Fruit fly (Drosophila melanogaster) whole organism, adult: ENCODE measurements around the gene deltaCOP.
A peak's percentile ranks its signal among the peaks of the same experiment; 100 is the strongest.

Source experiments
- CG11617 ChIP-seq: fragments of 200-800 bp; sonication (Bioruptor generic); optimal IDR thresholded peaks from 2 replicates; lab custom pipeline; 2017; ENCODE audit warnings: mild to moderate bottlenecking, missing biosample characterization, missing genetic modification reagents, missing genetic modification characterization
- CG12768 ChIP-seq: fragments of 200-800 bp; sonication (Bioruptor generic); optimal IDR thresholded peaks from 2 replicates; lab custom pipeline; 2017; ENCODE audit warnings: missing biosample characterization, missing genetic modification characterization, mild to moderate bottlenecking, moderate library complexity, missing genetic modification reagents
- CG14711 ChIP-seq: fragments of 200-800 bp; sonication (Bioruptor generic); optimal IDR thresholded peaks from 2 replicates; lab custom pipeline; 2018; ENCODE audit warnings: missing biosample characterization, mild to moderate bottlenecking, missing genetic modification characterization, moderate library complexity
- CG1620 ChIP-seq: fragments of 200-800 bp; sonication (Bioruptor generic); optimal IDR thresholded peaks from 2 replicates; lab custom pipeline; 2016; ENCODE audit warnings: missing biosample characterization, missing genetic modification characterization
- CG33017 ChIP-seq: fragments of 200-800 bp; sonication (Bioruptor generic); optimal IDR thresholded peaks from 2 replicates; lab custom pipeline; 2018; ENCODE audit warnings: missing biosample characterization, mild to moderate bottlenecking, missing genetic modification characterization, moderate library complexity
- CG5204 ChIP-seq: fragments of 200-800 bp; sonication (Bioruptor generic); optimal IDR thresholded peaks from 2 replicates; lab custom pipeline; 2016; ENCODE audit warnings: missing biosample characterization, missing genetic modification characterization
- CG7045 ChIP-seq: fragments of 200-800 bp; sonication (Bioruptor generic); optimal IDR thresholded peaks from 2 replicates; lab custom pipeline; 2017; ENCODE audit warnings: missing biosample characterization, mild to moderate bottlenecking, missing genetic modification characterization
- CG7101 ChIP-seq: fragments of 200-800 bp; sonication (Bioruptor generic); optimal IDR thresholded peaks from 2 replicates; lab custom pipeline; 2018; ENCODE audit warnings: missing biosample characterization, mild to moderate bottlenecking, missing genetic modification characterization, moderate library complexity
- Clk ChIP-seq: fragments of 200-800 bp; sonication (Bioruptor generic); optimal IDR thresholded peaks from 2 replicates; lab custom pipeline; 2017; ENCODE audit warnings: missing biosample characterization, missing genetic modification characterization
- Crg-1 ChIP-seq: fragments of 200-800 bp; sonication (Bioruptor generic); optimal IDR thresholded peaks from 2 replicates; lab custom pipeline; 2016; ENCODE audit warnings: missing biosample characterization, missing genetic modification characterization
- Hr96 ChIP-seq: fragments of 200-800 bp; sonication (Bioruptor generic); optimal IDR thresholded peaks from 2 replicates; lab custom pipeline; 2016; ENCODE audit warnings: missing biosample characterization, missing genetic modification characterization
- Mnt ChIP-seq: fragments of 200-800 bp; sonication (Bioruptor generic); optimal IDR thresholded peaks from 2 replicates; lab custom pipeline; 2016; ENCODE audit warnings: missing biosample characterization, mild to moderate bottlenecking, missing genetic modification characterization
- bab1 ChIP-seq: fragments of 200-800 bp; sonication (Bioruptor generic); optimal IDR thresholded peaks from 3 replicates; lab custom pipeline; 2019; ENCODE audit warnings: missing biosample characterization, mild to moderate bottlenecking, missing genetic modification characterization, moderate library complexity
- cic ChIP-seq: fragments of 200-800 bp; sonication (Bioruptor generic); optimal IDR thresholded peaks from 2 replicates; lab custom pipeline; 2017; ENCODE audit warnings: missing biosample characterization, mild to moderate bottlenecking, missing genetic modification characterization, moderate library complexity
- cnc ChIP-seq, 2 experiments: fragments of >200 bp; optimal IDR thresholded peaks; 2 replicates each; lab custom pipeline; 2017
- kay ChIP-seq: fragments of 200-800 bp; sonication (Bioruptor generic); peaks from one replicate; lab custom pipeline; 2016; ENCODE audit warnings: missing biosample characterization, missing genetic modification characterization, borderline replicate concordance
- ovo ChIP-seq: fragments of 200-800 bp; sonication (Bioruptor generic); optimal IDR thresholded peaks from 2 replicates; lab custom pipeline; 2016; ENCODE audit warnings: missing biosample characterization, missing genetic modification characterization
- pad ChIP-seq: fragments of 200-800 bp; sonication (Bioruptor generic); optimal IDR thresholded peaks from 3 replicates; lab custom pipeline; 2017; ENCODE audit warnings: missing biosample characterization, missing genetic modification characterization, mild to moderate bottlenecking, moderate library complexity, missing genetic modification reagents
- tj ChIP-seq: fragments of 200-800 bp; sonication (Bioruptor generic); optimal IDR thresholded peaks from 3 replicates; lab custom pipeline; 2017; ENCODE audit warnings: missing biosample characterization, mild to moderate bottlenecking, missing genetic modification characterization, moderate library complexity
- toe ChIP-seq: fragments of 200-800 bp; sonication (Bioruptor generic); optimal IDR thresholded peaks from 2 replicates; lab custom pipeline; 2016; ENCODE audit warnings: missing biosample characterization, missing genetic modification characterization

deltaCOP gene

DNA sequence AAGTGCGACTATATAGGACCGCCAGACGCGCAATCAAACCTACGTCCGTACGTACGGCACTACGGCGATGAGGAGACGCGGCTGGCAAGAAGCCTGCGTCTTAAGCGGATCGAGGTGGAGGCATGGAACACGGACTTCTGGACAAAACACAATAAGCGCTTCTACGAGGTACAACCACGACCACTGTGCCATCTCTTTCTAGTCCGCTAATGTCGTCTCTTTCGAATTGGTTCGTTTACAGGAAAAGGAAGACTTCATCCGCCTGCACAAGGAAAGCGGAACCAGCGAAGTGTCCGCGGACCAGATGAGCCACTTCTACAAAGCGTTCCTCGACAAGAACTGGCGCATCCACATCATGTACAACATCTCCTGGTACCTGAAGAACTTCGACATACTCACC, 19.2 kb upstream of the deltaCOP start:
- TF ChIP-seq Mnt: no peak
- TF ChIP-seq CG14711 (tag; lab: Kevin White, UChicago): no peak
- TF ChIP-seq CG7101: no peak
- TF ChIP-seq pad: no peak
- no peak for TF ChIP-seq cnc (optimal IDR thresholded peaks at IDR 0.05; lab: Kevin White, UChicago)
- no peak for TF ChIP-seq CG33017 (tag; lab: Kevin White, UChicago)
- TF ChIP-seq bab1: no peak
- no peak for TF ChIP-seq CG1620 (GFP tag; lab: Kevin White, UChicago)
- no peak for TF ChIP-seq CG7045 (GFP tag; lab: Kevin White, UChicago)
- TF ChIP-seq CG11617: no peak
- no peak for TF ChIP-seq CG12768
- TF ChIP-seq Clk: no peak
- no peak for TF ChIP-seq cic (GFP tag; lab: Kevin White, UChicago)

DNA sequence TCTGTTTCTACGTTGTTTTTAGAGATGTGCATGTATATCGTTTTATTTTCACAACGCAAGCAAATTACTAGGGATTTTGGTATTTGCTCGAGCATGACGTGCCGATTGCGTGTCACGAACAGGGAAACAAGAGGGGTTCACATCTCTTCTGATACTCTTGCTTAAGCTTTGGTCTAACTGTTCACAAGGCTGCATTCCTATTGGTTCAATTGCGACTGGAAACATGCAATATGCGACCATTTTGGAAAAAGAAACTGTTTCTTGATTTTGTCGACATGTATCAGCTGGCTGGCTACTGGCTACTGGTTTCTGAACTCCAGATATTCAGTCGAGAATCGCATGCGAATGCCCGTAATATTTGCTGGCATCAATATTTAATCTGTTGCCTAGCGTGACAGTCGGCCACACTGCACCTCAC, 18.6 kb upstream of the deltaCOP start, which contains the start of gene Coa8:
Coa8 (plus strand) TSS at position 144 of the 418 bp plus-strand sequence.
- TF ChIP-seq CG12768: peak; percentile 29
- no peak for TF ChIP-seq CG5204 (GFP tag; lab: Kevin White, UChicago)
- peak; percentile 43 for TF ChIP-seq CG14711 (tag; lab: Kevin White, UChicago)
- TF ChIP-seq kay (GFP tag; lab: Kevin White, UChicago): no peak
- TF ChIP-seq cnc (optimal IDR thresholded peaks at IDR 0.05; lab: Kevin White, UChicago): no peak
- TF ChIP-seq CG7045 (GFP tag; lab: Kevin White, UChicago): no peak
- TF ChIP-seq Clk: peak; percentile 11
- peak; percentile 72 for TF ChIP-seq bab1
- peak; percentile 83 for TF ChIP-seq pad
- peak; percentile 42 for TF ChIP-seq tj (GFP tag; lab: Kevin White, UChicago)
- TF ChIP-seq Mnt: peak; percentile 67
- peak; percentile 73 for TF ChIP-seq ovo (GFP tag; lab: Kevin White, UChicago)
- peak; percentile 70 for TF ChIP-seq Hr96 (GFP tag; lab: Kevin White, UChicago)
- TF ChIP-seq CG33017 (tag; lab: Kevin White, UChicago): peak; percentile 16
- TF ChIP-seq Crg-1 (GFP tag; lab: Kevin White, UChicago): peak; percentile 47
- TF ChIP-seq toe (GFP tag; lab: Kevin White, UChicago): peak; percentile 2
- TF ChIP-seq CG7101: peak; percentile 78
- peak; percentile 60 for TF ChIP-seq CG1620 (GFP tag; lab: Kevin White, UChicago)
- peak; percentile 60 for TF ChIP-seq CG11617
- TF ChIP-seq cic (GFP tag; lab: Kevin White, UChicago): no peak

DNA sequence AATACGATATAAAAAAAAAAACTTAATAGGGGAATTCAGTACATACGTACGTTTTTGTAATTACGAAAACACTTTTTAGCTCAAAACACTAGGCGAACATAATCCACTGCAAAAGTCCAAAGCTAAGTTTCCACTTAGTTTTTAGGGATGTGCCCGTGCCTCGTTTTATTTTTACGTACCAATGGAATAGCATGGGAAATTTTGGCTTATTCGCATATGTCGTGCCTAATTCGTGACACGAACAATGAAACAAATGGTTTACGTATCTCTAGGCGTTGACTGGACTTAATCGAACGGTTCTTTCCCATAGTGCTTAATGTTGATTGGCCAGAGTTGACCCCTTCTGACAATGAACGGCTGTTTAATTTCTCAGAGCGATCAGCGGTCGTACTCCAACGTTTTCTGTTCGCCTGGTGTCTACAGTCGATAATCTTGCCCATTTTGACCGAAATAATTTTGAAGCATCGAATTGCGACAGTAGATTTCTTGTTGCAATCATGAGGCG, 18.1 kb upstream of the deltaCOP start, which contains the start of gene CG14818:
CG14818 (minus strand) TSS at position 169 of the 505 bp plus-strand sequence.
- peak; percentile 69 for TF ChIP-seq CG7101
- peak; percentile 36 for TF ChIP-seq CG12768
- TF ChIP-seq tj (GFP tag; lab: Kevin White, UChicago): peak; percentile 53
- TF ChIP-seq pad: peak; percentile 99
- peak; percentile 85 for TF ChIP-seq bab1
- no peak for TF ChIP-seq CG33017 (tag; lab: Kevin White, UChicago)
- TF ChIP-seq ovo (GFP tag; lab: Kevin White, UChicago): peak; percentile 89
- peak; percentile 20 for TF ChIP-seq Clk
- TF ChIP-seq CG7045 (GFP tag; lab: Kevin White, UChicago): no peak
- peak; percentile 55 for TF ChIP-seq CG11617
- peak; percentile 66 for TF ChIP-seq Mnt
- TF ChIP-seq Hr96 (GFP tag; lab: Kevin White, UChicago): peak; percentile 6
- no peak for TF ChIP-seq toe (GFP tag; lab: Kevin White, UChicago)
- peak; percentile 78 for TF ChIP-seq CG1620 (GFP tag; lab: Kevin White, UChicago)
- peak; percentile 47 for TF ChIP-seq CG14711 (tag; lab: Kevin White, UChicago)

DNA sequence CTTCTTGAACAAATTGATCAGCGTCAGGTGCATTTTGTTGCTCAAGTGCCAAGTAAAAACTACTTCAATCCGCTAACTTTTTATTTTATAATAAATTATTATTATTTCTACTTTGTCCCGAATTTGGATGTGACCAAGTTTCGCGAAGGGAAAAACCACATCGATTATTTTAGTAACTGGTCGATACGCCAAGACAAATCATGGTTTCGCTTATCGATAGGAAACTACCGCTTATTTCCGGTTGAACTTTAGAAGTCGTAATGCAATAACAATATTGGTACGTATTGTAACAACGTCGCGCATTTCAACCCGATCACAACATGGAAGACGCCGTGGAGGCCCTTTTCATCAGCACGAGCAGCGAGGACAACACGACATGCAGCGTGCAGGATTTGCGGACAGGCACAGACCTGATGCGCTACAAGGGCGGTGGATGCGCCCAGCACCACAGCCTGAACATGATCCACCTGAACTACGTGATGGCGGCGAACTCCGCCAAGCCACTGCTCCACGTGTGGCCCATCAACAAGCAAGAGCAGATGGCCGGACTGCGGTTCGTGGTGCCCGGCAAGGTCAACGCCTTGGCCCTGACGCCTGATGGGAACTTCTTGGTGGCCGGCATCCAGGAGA, 15.6 kb upstream of the deltaCOP start, which contains the start of the genes CG14817 and CG14805:
CG14817 (minus strand) TSS at position 164 of the 630 bp plus-strand sequence.
CG14805 (plus strand) TSS at position 211 of the 630 bp plus-strand sequence.
- peak; percentile 92 for TF ChIP-seq CG7101
- TF ChIP-seq cic (GFP tag; lab: Kevin White, UChicago): peak; percentile 31
- TF ChIP-seq CG1620 (GFP tag; lab: Kevin White, UChicago): peak; percentile 68
- TF ChIP-seq CG14711 (tag; lab: Kevin White, UChicago): peak; percentile 79
- TF ChIP-seq CG5204 (GFP tag; lab: Kevin White, UChicago): no peak
- TF ChIP-seq Hr96 (GFP tag; lab: Kevin White, UChicago): no peak
- peak; percentile 95 for TF ChIP-seq bab1
- TF ChIP-seq CG11617: peak; percentile 90
- no peak for TF ChIP-seq kay (GFP tag; lab: Kevin White, UChicago)
- TF ChIP-seq pad: peak; percentile 70
- TF ChIP-seq ovo (GFP tag; lab: Kevin White, UChicago): peak; percentile 71
- peak; percentile 63 for TF ChIP-seq tj (GFP tag; lab: Kevin White, UChicago)
- TF ChIP-seq cnc (optimal IDR thresholded peaks at IDR 0.05; lab: Kevin White, UChicago): no peak
- peak; percentile 84 for TF ChIP-seq Mnt
- no peak for TF ChIP-seq Clk
- TF ChIP-seq toe (GFP tag; lab: Kevin White, UChicago): no peak
- peak; percentile 58 for TF ChIP-seq CG12768
- TF ChIP-seq CG33017 (tag; lab: Kevin White, UChicago): peak; percentile 65
- peak; percentile 76 for TF ChIP-seq Crg-1 (GFP tag; lab: Kevin White, UChicago)
- TF ChIP-seq CG7045 (GFP tag; lab: Kevin White, UChicago): peak; percentile 58

DNA sequence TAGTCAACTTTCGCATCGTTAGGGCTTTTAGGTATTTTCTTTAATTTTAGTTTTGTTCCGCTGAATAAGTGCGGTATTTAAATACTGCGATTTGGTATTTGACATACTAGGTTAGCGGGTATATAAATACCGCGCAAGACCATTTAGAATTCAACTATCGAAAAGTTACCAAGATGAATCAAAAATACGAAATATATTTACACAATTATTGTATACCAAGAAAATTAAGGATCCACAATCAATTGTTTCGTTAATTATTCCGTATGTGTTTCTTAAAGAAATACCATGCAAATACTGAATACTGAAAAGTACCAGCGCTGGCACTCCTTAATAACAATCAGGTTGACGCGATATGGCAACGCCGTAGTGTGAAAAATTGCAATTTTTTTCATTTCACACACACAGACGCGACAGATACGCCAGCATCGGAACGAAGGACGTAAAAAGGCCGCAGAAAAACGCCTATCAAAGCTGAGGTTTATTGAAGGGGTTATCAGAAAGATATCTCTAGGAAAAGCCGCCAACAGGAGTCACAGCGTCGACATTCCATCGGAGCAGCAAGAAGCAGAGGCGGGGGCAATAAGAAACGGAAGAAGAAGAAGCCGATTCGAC, 12.0 kb upstream of the deltaCOP start, which contains the start of the genes Pgam5 and Vps26:
Pgam5 (minus strand) TSS at position 51 of the 612 bp plus-strand sequence.
Vps26 (plus strand) TSS at position 339 of the 612 bp plus-strand sequence.
- TF ChIP-seq tj (GFP tag; lab: Kevin White, UChicago) (peak; percentile 67), pad (peak; percentile 12), CG14711 (tag; lab: Kevin White, UChicago) (peak; percentile 5), Crg-1 (GFP tag; lab: Kevin White, UChicago) (no peak), Mnt (peak; percentile 52)
